Worm (Caenorhabditis elegans) whole organism, young adult: ENCODE data around the gene Y57A10C.8.

Source experiments
- F10E7.11 ChIP-seq: sonication (generic microtip); optimal IDR thresholded peaks from 2 replicates; lab custom pipeline; 2017; ENCODE audit warnings: mild to moderate bottlenecking, missing genetic modification characterization, moderate library complexity, missing compliant biosample characterization
- ama-1 ChIP-seq, 3 experiments: fragments of 150-350 bp in 1 of 3; sonication (generic microtip) in 2 of 3; optimal IDR thresholded peaks; 2 replicates each; lab custom pipeline; 2014 to 2018; ENCODE audit warnings: missing biosample characterization in 2 of 3, missing genetic modification characterization in 2 of 3, missing genetic modification reagents in 2 of 3
- lin-54 ChIP-seq: fragments of 200-800 bp; sonication (Bioruptor generic); optimal IDR thresholded peaks from 2 replicates; lab custom pipeline; 2018; ENCODE audit warnings: mild to moderate bottlenecking, missing genetic modification characterization, missing compliant biosample characterization
- nhr-90 ChIP-seq: sonication (generic microtip); optimal IDR thresholded peaks from 2 replicates; lab custom pipeline; 2016; ENCODE audit warnings: missing genotype, mild to moderate bottlenecking, missing genetic modification characterization, missing compliant biosample characterization
- sdz-38 ChIP-seq: sonication (generic microtip); optimal IDR thresholded peaks from 2 replicates; lab custom pipeline; 2016; ENCODE audit warnings: missing genotype, missing genetic modification characterization, missing compliant biosample characterization
- ztf-18 ChIP-seq: sonication (generic microtip); optimal IDR thresholded peaks from 2 replicates; lab custom pipeline; 2016; ENCODE audit warnings: missing genotype, mild to moderate bottlenecking, missing genetic modification characterization, missing compliant biosample characterization

- TF ChIP-seq ama-1 (optimal IDR thresholded peaks at IDR 0.05; lab: Kevin White, UChicago), result no peak
- no peak for TF ChIP-seq ama-1 (GFP tag; optimal IDR thresholded peaks at IDR 0.05; lab: Kevin White, UChicago)
- no peak for TF ChIP-seq nhr-90 (tag; lab: Kevin White, UChicago)
- TF ChIP-seq lin-54 (GFP tag; lab: Kevin White, UChicago), result no peak
- no peak for TF ChIP-seq sdz-38 (tag; lab: Kevin White, UChicago)
- TF ChIP-seq F10E7.11, result no peak
- no peak for TF ChIP-seq ztf-18 (tag; lab: Kevin White, UChicago)
Measured at ce11 chrII:12387980-12388379, 41.7 kb downstream of the Y57A10C.8 start, which contains the start of gene sre-41.
